Fruit fly (Drosophila melanogaster): ENCODE measurements around the gene La.

The La gene

DNA sequence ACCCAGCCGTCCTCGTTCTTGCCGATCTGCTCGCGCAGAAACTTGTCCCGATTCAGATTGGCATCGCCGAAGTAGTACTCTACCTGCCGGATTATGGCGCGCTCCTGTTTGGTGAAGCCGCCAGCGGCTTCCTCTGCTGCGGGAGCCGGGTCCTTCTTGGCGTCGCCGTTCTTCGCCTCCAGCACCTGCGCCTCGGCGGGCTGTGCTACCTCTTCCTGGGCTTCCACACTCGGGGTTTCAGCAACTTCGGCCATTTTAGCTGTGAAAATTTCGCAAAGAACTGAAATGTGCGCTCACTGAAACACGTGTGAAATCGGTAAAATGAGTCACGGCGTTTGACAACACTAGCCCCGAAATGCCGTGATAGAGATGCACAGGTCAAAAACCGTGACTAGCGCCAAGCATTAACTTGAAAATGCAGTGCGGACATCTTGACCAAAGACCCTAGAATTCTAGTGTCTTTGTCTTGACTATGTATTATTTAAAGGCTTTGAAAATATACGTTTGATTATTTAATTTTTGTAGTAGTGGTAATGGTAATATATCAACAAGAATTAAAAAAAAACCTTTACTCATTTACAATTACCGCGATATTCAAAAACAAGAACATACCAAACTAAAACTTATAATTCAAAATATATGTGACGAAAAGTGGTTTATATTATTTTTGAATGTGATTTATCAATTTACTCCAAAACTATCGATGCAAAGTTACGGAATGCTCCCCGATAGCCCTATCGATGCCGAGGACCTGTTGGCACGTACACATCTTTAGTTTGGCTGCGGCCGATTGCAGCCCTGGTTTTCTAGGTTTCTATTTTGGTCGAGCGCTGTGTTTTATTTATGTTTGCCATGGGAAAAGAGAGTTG is at the start of gene La, which contains the start of gene RtGEF (continued):
- peak; percentile 21 for TF ChIP-seq CG4854 (GFP tag; optimal IDR thresholded peaks at IDR 0.05)
- TF ChIP-seq exex (tag; optimal IDR thresholded peaks at IDR 0.05): peak; percentile 14
- TF ChIP-seq CG4730 (GFP tag; IDR thresholded peaks at IDR 0.05): no peak
- peak; percentile 68 for TF ChIP-seq phol (tag; optimal IDR thresholded peaks at IDR 0.05)
- peak; percentile 88 for TF ChIP-seq Max (GFP tag; optimal IDR thresholded peaks at IDR 0.05)
- TF ChIP-seq mirr (GFP tag; optimal IDR thresholded peaks at IDR 0.05): no peak
- peak; percentile 92 for TF ChIP-seq CG7928 (GFP tag; optimal IDR thresholded peaks at IDR 0.05)
- TF ChIP-seq fru (optimal IDR thresholded peaks at IDR 0.05): no peak
- peak; percentile 30 for TF ChIP-seq CG18619 (GFP tag; optimal IDR thresholded peaks at IDR 0.05)
- TF ChIP-seq cad (GFP tag; optimal IDR thresholded peaks at IDR 0.05): no peak
- TF ChIP-seq ems (GFP tag; optimal IDR thresholded peaks at IDR 0.05): peak; percentile 22
- peak; percentile 77 for TF ChIP-seq CG17361 (GFP tag; IDR thresholded peaks at IDR 0.05)
- peak; percentile 95 for TF ChIP-seq bbx (GFP tag; IDR thresholded peaks at IDR 0.05; ENCODE audit: partially characterized antibody)
- TF ChIP-seq Chrac-16 (GFP tag; optimal IDR thresholded peaks at IDR 0.05): peak; percentile 37
- TF ChIP-seq danr (GFP tag; IDR thresholded peaks at IDR 0.05): no peak
- peak; percentile 18 for TF ChIP-seq D19B (GFP tag; optimal IDR thresholded peaks at IDR 0.05)
- TF ChIP-seq CG10654 (GFP tag; optimal IDR thresholded peaks at IDR 0.05): peak; percentile 7
- peak; percentile 88 for TF ChIP-seq CG31441 (GFP tag; IDR thresholded peaks at IDR 0.05)
- peak; percentile 74 for TF ChIP-seq jumu (GFP tag; optimal IDR thresholded peaks at IDR 0.05)
- no peak for TF ChIP-seq CrebB (tag; optimal IDR thresholded peaks at IDR 0.05)
- TF ChIP-seq gt (GFP tag; IDR thresholded peaks at IDR 0.05): no peak
- peak; percentile 10 for TF ChIP-seq da (GFP tag; optimal IDR thresholded peaks at IDR 0.05)
- no peak for TF ChIP-seq CG17802 (tag; optimal IDR thresholded peaks at IDR 0.05)
- TF ChIP-seq Bgb (GFP tag; IDR thresholded peaks at IDR 0.05; ENCODE audit: partially characterized antibody): peak; percentile 97
- peak; percentile 26 for TF ChIP-seq CG7786 (GFP tag; optimal IDR thresholded peaks at IDR 0.05)
- peak; percentile 73 for TF ChIP-seq Dbx (GFP tag; IDR thresholded peaks at IDR 0.05)
- peak; percentile 51 for TF ChIP-seq chm (GFP tag; IDR thresholded peaks at IDR 0.05)
- TF ChIP-seq CG14014 (GFP tag; IDR thresholded peaks at IDR 0.05): no peak
- peak; percentile 81 for TF ChIP-seq CG30403 (GFP tag; optimal IDR thresholded peaks at IDR 0.05)
- peak; percentile 55 for TF ChIP-seq CG11504 (tag; optimal IDR thresholded peaks at IDR 0.05)
- no peak for TF ChIP-seq gcm (GFP tag; optimal IDR thresholded peaks at IDR 0.05)
- no peak for TF ChIP-seq CG4282 (GFP tag; optimal IDR thresholded peaks at IDR 0.05)
- TF ChIP-seq CG15011 (GFP tag; optimal IDR thresholded peaks at IDR 0.05): peak; percentile 17
- TF ChIP-seq CG2120 (GFP tag; optimal IDR thresholded peaks at IDR 0.05): peak; percentile 71
- TF ChIP-seq CG7987 (GFP tag; optimal IDR thresholded peaks at IDR 0.05): no peak
- TF ChIP-seq chinmo (GFP tag; IDR thresholded peaks at IDR 0.05; ENCODE audit: partially characterized antibody): peak; percentile 98
- TF ChIP-seq HmgZ (tag; optimal IDR thresholded peaks at IDR 0.05): peak; percentile 35
- peak; percentile 64 for TF ChIP-seq CG32532 (GFP tag; IDR thresholded peaks at IDR 0.05)
- no peak for TF ChIP-seq CG14441 (GFP tag; IDR thresholded peaks at IDR 0.05)
- TF ChIP-seq hb (GFP tag; IDR thresholded peaks at IDR 0.05; ENCODE audit: partially characterized antibody): peak; percentile 92
- TF ChIP-seq Elba2 (GFP tag; optimal IDR thresholded peaks at IDR 0.05): no peak
- no peak for TF ChIP-seq ttk (GFP tag; IDR thresholded peaks at IDR 0.05)
- no peak for TF ChIP-seq ro (GFP tag; IDR thresholded peaks at IDR 0.05)
- TF ChIP-seq CG2199 (GFP tag; IDR thresholded peaks at IDR 0.05): peak; percentile 74; the same call in 2 of the 3 replicates
- peak; percentile 27 for TF ChIP-seq Fer1 (GFP tag; optimal IDR thresholded peaks at IDR 0.05)
- peak; percentile 18 for TF ChIP-seq CTCF (GFP tag; optimal IDR thresholded peaks at IDR 0.05)
- peak; percentile 97 for TF ChIP-seq Opbp (GFP tag; IDR thresholded peaks at IDR 0.05; ENCODE audit: partially characterized antibody)

All from whole organism, embryonic.